Fruit fly (Drosophila melanogaster) S2 (cell line): Measurements from ENCODE around the gene CG14655.

Source experiments
- CG8478 ChIP-seq: fragments of >200 bp; optimal IDR thresholded peaks from 2 replicates; lab custom pipeline; 2018
- CTCF ChIP-seq, 2 experiments: fragments of >200 bp; optimal IDR thresholded peaks; 2 replicates each; lab custom pipeline; 2018

dm6 chr3R:4825188-4825587 is 45.1 kb upstream of the CG14655 start:
- TF ChIP-seq CG8478 (no peak), CTCF (optimal IDR thresholded peaks at IDR 0.05; lab: Kevin White, UChicago) (no peak)
